Worm (Caenorhabditis elegans) whole organism, L2 larva: ENCODE data around the gene Y45F3A.8.

Experiments
- C34F6.9 ChIP-seq: fragments of 150-350 bp; optimal IDR thresholded peaks from 2 replicates; lab custom pipeline; 2014; ENCODE audit warnings: missing biosample characterization, missing genetic modification characterization
- F13H6.1 ChIP-seq: sonication (generic microtip); optimal IDR thresholded peaks from 2 replicates; lab custom pipeline; 2016; ENCODE audit warnings: missing genetic modification characterization, missing compliant biosample characterization
- R02D3.7 ChIP-seq: fragments of 150-350 bp; optimal IDR thresholded peaks from 2 replicates; lab custom pipeline; 2014; ENCODE audit warnings: missing biosample characterization, missing genetic modification characterization
- Y55F3AM.14 ChIP-seq: fragments of 200-800 bp; sonication (Bioruptor generic); optimal IDR thresholded peaks from 2 replicates; lab custom pipeline; 2018; ENCODE audit warnings: mild to moderate bottlenecking, missing genetic modification characterization, missing compliant biosample characterization
- ZK546.5 ChIP-seq: sonication (generic microtip); optimal IDR thresholded peaks from 2 replicates; lab custom pipeline; 2017; ENCODE audit warnings: missing biosample characterization, missing genetic modification characterization
- alr-1 ChIP-seq: fragments of 150-350 bp; optimal IDR thresholded peaks from 2 replicates; lab custom pipeline; 2014; ENCODE audit warnings: missing biosample characterization, missing genetic modification characterization
- aly-2 ChIP-seq: fragments of 150-350 bp; optimal IDR thresholded peaks from 2 replicates; lab custom pipeline; 2014; ENCODE audit warnings: missing biosample characterization, missing genetic modification characterization
- ama-1 ChIP-seq: fragments of 150-350 bp; optimal IDR thresholded peaks from 2 replicates; lab custom pipeline; 2018; ENCODE audit warnings: inconsistent platforms
- blmp-1 ChIP-seq: sonication (generic microtip); optimal IDR thresholded peaks from 2 replicates; lab custom pipeline; 2017; ENCODE audit warnings: missing genetic modification characterization, mild to moderate bottlenecking, missing compliant biosample characterization, antibody characterized with exemption, moderate library complexity; ENCODE audit not compliant: insufficient read depth
- ceh-16 ChIP-seq: fragments of 150-350 bp; optimal IDR thresholded peaks from 2 replicates; lab custom pipeline; 2014; ENCODE audit warnings: missing biosample characterization, missing genetic modification characterization
- ceh-82 ChIP-seq: fragments of 150-350 bp; optimal IDR thresholded peaks from 2 replicates; lab custom pipeline; 2014; ENCODE audit warnings: missing biosample characterization, missing genetic modification characterization
- crh-2 ChIP-seq: sonication (generic microtip); optimal IDR thresholded peaks from 2 replicates; lab custom pipeline; 2017; ENCODE audit warnings: missing biosample characterization, missing genetic modification characterization
- dmd-4 ChIP-seq: sonication (generic microtip); optimal IDR thresholded peaks from 2 replicates; lab custom pipeline; 2017; ENCODE audit warnings: missing biosample characterization, missing genetic modification characterization
- egl-27 ChIP-seq: sonication (generic microtip); optimal IDR thresholded peaks from 3 replicates; lab custom pipeline; 2017; ENCODE audit warnings: missing biosample characterization, missing genetic modification reagents, missing genetic modification characterization
- elt-1 ChIP-seq: fragments of 150-350 bp; optimal IDR thresholded peaks from 2 replicates; lab custom pipeline; 2014; ENCODE audit warnings: missing biosample characterization, missing genetic modification characterization
- elt-3 ChIP-seq: sonication (generic microtip); optimal IDR thresholded peaks from 2 replicates; lab custom pipeline; 2017; ENCODE audit warnings: missing biosample characterization, missing genetic modification characterization
- fos-1 ChIP-seq: fragments of 150-350 bp; optimal IDR thresholded peaks from 2 replicates; lab custom pipeline; 2014; ENCODE audit warnings: missing biosample characterization, missing genetic modification characterization
- gmeb-1 ChIP-seq: fragments of 150-350 bp; optimal IDR thresholded peaks from 2 replicates; lab custom pipeline; 2014; ENCODE audit warnings: missing biosample characterization, missing genetic modification characterization
- lin-11 ChIP-seq: fragments of 150-350 bp; sonication (generic microtip); optimal IDR thresholded peaks from 2 replicates; lab custom pipeline; 2014; ENCODE audit warnings: missing biosample characterization, missing genetic modification characterization, inconsistent platforms, mixed read lengths
- lin-13 ChIP-seq: fragments of 150-350 bp; optimal IDR thresholded peaks from 2 replicates; lab custom pipeline; 2014; ENCODE audit warnings: missing biosample characterization, missing genetic modification reagents, missing genetic modification characterization
- lin-39 ChIP-seq: fragments of 150-350 bp; optimal IDR thresholded peaks from 2 replicates; lab custom pipeline; 2014; ENCODE audit warnings: missing biosample characterization, missing genetic modification reagents, missing genetic modification characterization
- lsy-2 ChIP-seq, 2 experiments: fragments of 150-350 bp in 1 of 2; sonication (generic microtip) in 1 of 2; optimal IDR thresholded peaks; 2 replicates each; lab custom pipeline; 2014 to 2017; ENCODE audit warnings: missing biosample characterization in 2 of 2, missing genetic modification characterization in 2 of 2
- mab-5 ChIP-seq: fragments of 150-350 bp; optimal IDR thresholded peaks from 2 replicates; lab custom pipeline; 2014; ENCODE audit warnings: missing biosample characterization, missing genetic modification characterization
- mbf-1 ChIP-seq: sonication (generic microtip); optimal IDR thresholded peaks from 2 replicates; lab custom pipeline; 2017; ENCODE audit warnings: missing biosample characterization, missing genetic modification characterization
- mdl-1 ChIP-seq, 2 experiments: fragments of 150-350 bp in 1 of 2; sonication (generic microtip) in 1 of 2; optimal IDR thresholded peaks; 2 replicates each; lab custom pipeline; 2017; ENCODE audit warnings: missing biosample characterization in 2 of 2, missing genetic modification characterization in 2 of 2
- nhr-10 ChIP-seq: sonication (generic microtip); optimal IDR thresholded peaks from 2 replicates; lab custom pipeline; 2017; ENCODE audit warnings: missing biosample characterization, missing genetic modification characterization
- nhr-11 ChIP-seq: fragments of 150-350 bp; optimal IDR thresholded peaks from 2 replicates; lab custom pipeline; 2014; ENCODE audit warnings: missing biosample characterization, missing genetic modification characterization
- nhr-12 ChIP-seq: fragments of 150-350 bp; optimal IDR thresholded peaks from 2 replicates; lab custom pipeline; 2014; ENCODE audit warnings: missing biosample characterization, missing genetic modification characterization
- nhr-129 ChIP-seq: fragments of 150-350 bp; optimal IDR thresholded peaks from 2 replicates; lab custom pipeline; 2014; ENCODE audit warnings: missing biosample characterization, missing genetic modification characterization
- nhr-21 ChIP-seq: fragments of 150-350 bp; optimal IDR thresholded peaks from 2 replicates; lab custom pipeline; 2014; ENCODE audit warnings: missing biosample characterization, missing genetic modification characterization
- nhr-23 ChIP-seq: fragments of 150-350 bp; optimal IDR thresholded peaks from 2 replicates; lab custom pipeline; 2014; ENCODE audit warnings: missing biosample characterization, missing genetic modification reagents, missing genetic modification characterization
- nhr-237 ChIP-seq: fragments of 150-350 bp; optimal IDR thresholded peaks from 2 replicates; lab custom pipeline; 2014; ENCODE audit warnings: missing biosample characterization, missing genetic modification characterization
- nhr-25 ChIP-seq: fragments of 150-350 bp; sonication (generic microtip); optimal IDR thresholded peaks from 3 replicates; lab custom pipeline; 2014; ENCODE audit warnings: missing biosample characterization, missing genetic modification characterization
- nhr-6 ChIP-seq: fragments of 150-350 bp; optimal IDR thresholded peaks from 2 replicates; lab custom pipeline; 2014; ENCODE audit warnings: missing biosample characterization, missing genetic modification characterization
- nhr-77 ChIP-seq: fragments of 150-350 bp; optimal IDR thresholded peaks from 2 replicates; lab custom pipeline; 2014; ENCODE audit warnings: missing biosample characterization, missing genetic modification characterization
- peb-1 ChIP-seq: fragments of 150-350 bp; optimal IDR thresholded peaks from 2 replicates; lab custom pipeline; 2014; ENCODE audit warnings: missing biosample characterization, missing genetic modification characterization
- sem-4 ChIP-seq: fragments of 150-350 bp; optimal IDR thresholded peaks from 2 replicates; lab custom pipeline; 2014; ENCODE audit warnings: missing biosample characterization, missing genetic modification reagents, missing genetic modification characterization
- skn-1 ChIP-seq: sonication (generic microtip); optimal IDR thresholded peaks from 2 replicates; lab custom pipeline; 2017; ENCODE audit warnings: missing biosample characterization, missing genetic modification characterization
- sma-3 ChIP-seq: sonication (generic microtip); optimal IDR thresholded peaks from 2 replicates; lab custom pipeline; 2016; ENCODE audit warnings: missing genetic modification reagents, missing genetic modification characterization, missing compliant biosample characterization
- sma-9 ChIP-seq, 2 experiments: fragments of 150-350 bp in 1 of 2; sonication (generic microtip) in 1 of 2; optimal IDR thresholded peaks; 2 replicates each; lab custom pipeline; 2014 to 2016; ENCODE audit warnings: missing genetic modification characterization in 2 of 2, mild to moderate bottlenecking in 1 of 2, missing biosample characterization in 1 of 2, missing compliant biosample characterization in 1 of 2, missing genetic modification reagents in 1 of 2, moderate library complexity in 1 of 2
- snpc-4 ChIP-seq: fragments of 150-350 bp; optimal IDR thresholded peaks from 2 replicates; lab custom pipeline; 2014; ENCODE audit warnings: missing biosample characterization, missing genetic modification characterization
- unc-39 ChIP-seq: fragments of 150-350 bp; optimal IDR thresholded peaks from 2 replicates; lab custom pipeline; 2014; ENCODE audit warnings: missing biosample characterization, missing genetic modification characterization
- unc-55 ChIP-seq: fragments of 150-350 bp; sonication (generic microtip); optimal IDR thresholded peaks from 3 replicates; lab custom pipeline; 2014; ENCODE audit warnings: missing biosample characterization, missing genetic modification reagents, missing genetic modification characterization
- unc-62 ChIP-seq: fragments of 150-350 bp; optimal IDR thresholded peaks from 2 replicates; lab custom pipeline; 2014; ENCODE audit warnings: missing biosample characterization, missing genetic modification reagents, missing genetic modification characterization
- zag-1 ChIP-seq: fragments of 150-350 bp; optimal IDR thresholded peaks from 2 replicates; lab custom pipeline; 2014; ENCODE audit warnings: missing biosample characterization, missing genetic modification characterization
- ztf-1 ChIP-seq: fragments of 200-800 bp; sonication (Bioruptor generic); conservative IDR thresholded peaks from 2 replicates; pipeline ENCODE4 v1.3.6; 2022; ENCODE audit warnings: missing genetic modification characterization, missing compliant biosample characterization
- ztf-11 ChIP-seq: sonication (generic microtip); optimal IDR thresholded peaks from 2 replicates; lab custom pipeline; 2017; ENCODE audit warnings: missing biosample characterization, missing genetic modification characterization
- ztf-4 ChIP-seq: fragments of 150-350 bp; optimal IDR thresholded peaks from 2 replicates; lab custom pipeline; 2014; ENCODE audit warnings: missing biosample characterization, missing genetic modification characterization

The Y45F3A.8 gene

DNA sequence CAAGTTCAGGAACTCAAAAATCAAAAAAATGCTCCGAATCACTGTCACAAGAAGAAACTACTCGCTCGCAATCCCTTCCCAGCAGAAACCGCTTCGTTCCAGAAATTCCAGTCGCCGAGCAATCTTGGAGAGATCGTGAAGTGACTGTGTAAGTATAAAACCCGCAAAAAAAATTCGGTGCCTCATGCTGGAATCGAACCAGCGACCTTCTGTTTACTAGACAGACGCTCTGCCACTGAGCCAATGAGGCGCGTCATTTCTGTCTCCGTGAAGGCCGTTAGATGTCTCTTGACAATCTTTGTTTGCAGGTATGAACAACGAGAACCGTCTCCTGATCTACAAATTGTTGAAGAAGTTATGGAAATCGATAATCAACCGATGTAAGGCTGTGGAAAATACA is 31.9 kb upstream of the Y45F3A.8 start:
- peak; percentile 22 for TF ChIP-seq sma-9 (GFP tag; optimal IDR thresholded peaks at IDR 0.05; lab: Kevin White, UChicago)
- TF ChIP-seq sma-9 (tag; optimal IDR thresholded peaks at IDR 0.05; lab: Kevin White, UChicago): no peak
- TF ChIP-seq sma-3: peak; percentile 41
- TF ChIP-seq fos-1: peak; percentile 47
- TF ChIP-seq ztf-1 (GFP tag; lab: Robert Waterston, UW): no peak
- TF ChIP-seq unc-55 (GFP tag; lab: Kevin White, UChicago): peak; percentile 12
- peak; percentile 39 for TF ChIP-seq gmeb-1 (tag; lab: Kevin White, UChicago)
- no peak for TF ChIP-seq elt-3 (tag; lab: Kevin White, UChicago)
- peak; percentile 2 for TF ChIP-seq lin-13
- no peak for TF ChIP-seq mdl-1 (tag; optimal IDR thresholded peaks at IDR 0.05; lab: Kevin White, UChicago)
- no peak for TF ChIP-seq nhr-10
- peak; percentile 26 for TF ChIP-seq C34F6.9
- TF ChIP-seq F13H6.1 (tag; lab: Kevin White, UChicago): peak; percentile 10
- TF ChIP-seq nhr-129 (tag; lab: Kevin White, UChicago): peak; percentile 73
- peak; percentile 17 for TF ChIP-seq nhr-21 (tag; lab: Kevin White, UChicago)
- peak in 1 of 2 experiments; percentile 47 for TF ChIP-seq lsy-2 (tag; optimal IDR thresholded peaks at IDR 0.05; lab: Kevin White, UChicago)
- TF ChIP-seq nhr-25 (tag; lab: Kevin White, UChicago): peak; percentile 17

DNA sequence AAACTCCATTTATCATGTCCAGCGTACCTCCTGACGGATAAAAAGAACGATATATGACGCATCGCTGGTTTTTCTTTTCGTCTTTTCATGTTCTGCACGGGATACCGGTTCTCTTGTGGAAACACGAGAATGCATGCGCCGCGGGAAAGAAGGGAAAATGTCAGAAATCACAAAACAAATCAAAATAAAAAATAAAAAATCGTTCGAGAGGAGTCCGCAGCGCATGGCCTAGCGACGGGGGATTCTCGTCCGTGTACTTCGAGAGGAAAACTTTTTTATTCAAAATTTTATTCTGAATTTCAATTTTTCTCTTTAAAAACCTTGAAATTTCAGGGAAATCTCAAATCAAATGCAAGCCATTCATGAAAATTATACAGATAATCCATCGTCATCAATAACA is 28.6 kb upstream of the Y45F3A.8 start, which contains the start of the genes lron-10 and hpr-9:
Gene lron-10, minus strand, starts transcription at position 162 of the 400 bp plus-strand sequence.
Gene hpr-9, plus strand, starts transcription at position 344 of the 400 bp plus-strand sequence.
- TF ChIP-seq lin-13 (peak; percentile 68), mab-5 (tag; lab: Kevin White, UChicago) (no peak), zag-1 (tag; lab: Kevin White, UChicago) (no peak), elt-1 (tag; lab: Kevin White, UChicago) (no peak), aly-2 (tag; lab: Kevin White, UChicago) (no peak), mbf-1 (tag; lab: Kevin White, UChicago) (no peak), crh-2 (peak; percentile 73), nhr-21 (tag; lab: Kevin White, UChicago) (peak; percentile 89), dmd-4 (tag; lab: Kevin White, UChicago) (no peak), ZK546.5 (tag; lab: Kevin White, UChicago) (no peak), skn-1 (no peak), nhr-129 (tag; lab: Kevin White, UChicago) (peak; percentile 31), blmp-1 (peak; percentile 46), nhr-12 (tag; lab: Kevin White, UChicago) (no peak), C34F6.9 (peak; percentile 69), F13H6.1 (tag; lab: Kevin White, UChicago) (peak; percentile 75), peb-1 (no peak), nhr-77 (tag; lab: Kevin White, UChicago) (no peak), Y55F3AM.14 (GFP tag; lab: Kevin White, UChicago) (peak; percentile 70), nhr-237 (no peak), fos-1 (peak; percentile 70), ztf-4 (peak; percentile 37), alr-1 (tag; lab: Kevin White, UChicago) (no peak), nhr-11 (tag; lab: Kevin White, UChicago) (no peak), lin-39 (tag; lab: Kevin White, UChicago) (no peak), unc-39 (tag; lab: Kevin White, UChicago) (no peak), elt-3 (tag; lab: Kevin White, UChicago) (no peak), sem-4 (tag; lab: Kevin White, UChicago) (peak; percentile 79), mdl-1 (tag; optimal IDR thresholded peaks at IDR 0.05; lab: Kevin White, UChicago) (peak in 1 of 2 experiments; percentile 1), ztf-1 (GFP tag; lab: Robert Waterston, UW) (no peak), lsy-2 (tag; optimal IDR thresholded peaks at IDR 0.05; lab: Kevin White, UChicago) (peak; percentile 54 to 85), lin-11 (tag; lab: Kevin White, UChicago) (peak; percentile 28), R02D3.7 (tag; lab: Kevin White, UChicago) (no peak), nhr-10 (no peak), ama-1 (lab: Kevin White, UChicago) (no peak), ztf-11 (tag; lab: Kevin White, UChicago) (no peak), ceh-82 (tag; lab: Kevin White, UChicago) (no peak), sma-3 (peak; percentile 93), nhr-25 (tag; lab: Kevin White, UChicago) (peak; percentile 84), snpc-4 (tag; lab: Kevin White, UChicago) (peak; percentile 50), nhr-23 (no peak), unc-55 (GFP tag; lab: Kevin White, UChicago) (peak; percentile 69), ceh-16 (no peak), gmeb-1 (tag; lab: Kevin White, UChicago) (peak; percentile 87), sma-9 (GFP tag; optimal IDR thresholded peaks at IDR 0.05; lab: Kevin White, UChicago) (peak; percentile 81), sma-9 (tag; optimal IDR thresholded peaks at IDR 0.05; lab: Kevin White, UChicago) (no peak), unc-62 (GFP tag; lab: Kevin White, UChicago) (no peak), egl-27 (peak; percentile 70), nhr-6 (no peak)
